Fruit fly (Drosophila melanogaster) whole organism, embryonic: Measurements from ENCODE around the gene Mical.

Experiments used
- ATbp ChIP-seq: fragments of 200-800 bp; sonication (Bioruptor generic); optimal IDR thresholded peaks from 2 replicates; lab custom pipeline; 2017; ENCODE audit warnings: missing biosample characterization, mild to moderate bottlenecking, missing genetic modification characterization, missing genetic modification reagents
- CG10366 ChIP-seq: fragments of 200-800 bp; sonication (Bioruptor generic); IDR thresholded peaks from 2 replicates; pipeline ENCODE4 v1.3.6; 2022; ENCODE audit warnings: missing biosample characterization, missing genetic modification characterization
- CG10979 ChIP-seq: fragments of 200-800 bp; sonication (Bioruptor generic); optimal IDR thresholded peaks from 2 replicates; lab custom pipeline; 2018; ENCODE audit warnings: missing biosample characterization, mild to moderate bottlenecking, missing genetic modification characterization, moderate library complexity
- CG11504 ChIP-seq: fragments of 200-800 bp; sonication (Bioruptor generic); optimal IDR thresholded peaks from 3 replicates; lab custom pipeline; 2019; ENCODE audit warnings: missing biosample characterization, mild to moderate bottlenecking, missing genetic modification characterization, moderate library complexity
- CG11696 ChIP-seq: fragments of 200-800 bp; sonication (Bioruptor generic); IDR thresholded peaks from 2 replicates; pipeline ENCODE4 v1.3.6; 2022; ENCODE audit warnings: missing biosample characterization, missing genetic modification characterization
- CG12219 ChIP-seq: fragments of 200-800 bp; sonication (Bioruptor generic); optimal IDR thresholded peaks from 3 replicates; lab custom pipeline; 2018; ENCODE audit warnings: missing biosample characterization, mild to moderate bottlenecking, missing genetic modification characterization
- CG12391 ChIP-seq: fragments of 200-800 bp; sonication (Bioruptor generic); optimal IDR thresholded peaks from 3 replicates; lab custom pipeline; 2018; ENCODE audit warnings: missing biosample characterization, mild to moderate bottlenecking, missing genetic modification characterization, moderate library complexity
- CG13624 ChIP-seq: fragments of 200-800 bp; sonication (Bioruptor generic); optimal IDR thresholded peaks from 2 replicates; lab custom pipeline; 2016; ENCODE audit warnings: missing biosample characterization, missing genetic modification characterization
- CG15269 ChIP-seq: fragments of 200-800 bp; sonication (Bioruptor generic); optimal IDR thresholded peaks from 2 replicates; lab custom pipeline; 2018; ENCODE audit warnings: missing biosample characterization, mild to moderate bottlenecking, missing genetic modification characterization, moderate library complexity
- CG16863 ChIP-seq: fragments of 200-800 bp; sonication (Bioruptor generic); optimal IDR thresholded peaks from 3 replicates; lab custom pipeline; 2016; ENCODE audit warnings: missing biosample characterization, missing genetic modification characterization
- CG30020 ChIP-seq: fragments of 200-800 bp; optimal IDR thresholded peaks from 2 replicates; lab custom pipeline; 2019; ENCODE audit warnings: missing biosample characterization, mild to moderate bottlenecking, missing genetic modification characterization, moderate library complexity
- CG31365 ChIP-seq: fragments of 200-800 bp; sonication (Bioruptor generic); optimal IDR thresholded peaks from 2 replicates; lab custom pipeline; 2018; ENCODE audit warnings: missing biosample characterization, mild to moderate bottlenecking, missing genetic modification characterization
- CG34422 ChIP-seq: fragments of 200-800 bp; sonication (Bioruptor generic); IDR thresholded peaks from 3 replicates; pipeline ENCODE4 v1.3.6; 2022; ENCODE audit warnings: missing biosample characterization, missing genetic modification characterization
- CG4328 ChIP-seq: fragments of 200-800 bp; sonication (Bioruptor generic); optimal IDR thresholded peaks from 3 replicates; lab custom pipeline; 2017; ENCODE audit warnings: missing biosample characterization, missing genetic modification reagents, missing genetic modification characterization
- CG4404 ChIP-seq: fragments of 200-800 bp; sonication (Bioruptor generic); IDR thresholded peaks from 2 replicates; pipeline ENCODE4 v1.3.6; 2022; ENCODE audit warnings: missing biosample characterization, missing genetic modification characterization
- CG4730 ChIP-seq: fragments of 200-800 bp; sonication (Bioruptor generic); IDR thresholded peaks from 2 replicates; pipeline ENCODE4 v1.3.6; 2022; ENCODE audit warnings: missing biosample characterization, missing genetic modification characterization
- CG5180 ChIP-seq: fragments of 200-800 bp; sonication (Bioruptor generic); optimal IDR thresholded peaks from 3 replicates; lab custom pipeline; 2017; ENCODE audit warnings: missing biosample characterization, missing genetic modification characterization, mild to moderate bottlenecking, moderate library complexity, missing genetic modification reagents
- CG7556 ChIP-seq: fragments of 200-800 bp; sonication (Bioruptor generic); optimal IDR thresholded peaks from 2 replicates; lab custom pipeline; 2017; ENCODE audit warnings: missing biosample characterization, mild to moderate bottlenecking, missing genetic modification characterization
- CG8478 ChIP-seq: fragments of >200 bp; optimal IDR thresholded peaks from 2 replicates; lab custom pipeline; 2018
- CHES-1-like ChIP-seq: fragments of 200-800 bp; sonication (Bioruptor generic); optimal IDR thresholded peaks from 2 replicates; lab custom pipeline; 2016; ENCODE audit warnings: missing biosample characterization, missing genetic modification characterization
- Dek ChIP-seq: fragments of 200-800 bp; sonication (Bioruptor generic); optimal IDR thresholded peaks from 3 replicates; lab custom pipeline; 2019; ENCODE audit warnings: missing biosample characterization, mild to moderate bottlenecking, missing genetic modification characterization, moderate library complexity
- Drgx ChIP-seq: fragments of 200-800 bp; sonication (Bioruptor generic); IDR thresholded peaks from 2 replicates; pipeline ENCODE4 v1.3.6; 2022; ENCODE audit warnings: missing biosample characterization, missing genetic modification characterization
- HLH3B ChIP-seq: fragments of 200-800 bp; sonication (Bioruptor generic); IDR thresholded peaks from 2 replicates; pipeline ENCODE4 v1.3.6; 2022; ENCODE audit warnings: missing biosample characterization, missing genetic modification characterization
- Hmr ChIP-seq: fragments of 200-800 bp; sonication (Bioruptor generic); optimal IDR thresholded peaks from 3 replicates; lab custom pipeline; 2017; ENCODE audit warnings: mild to moderate bottlenecking, missing biosample characterization, missing genetic modification reagents, missing genetic modification characterization
- Med ChIP-seq: fragments of 200-800 bp; sonication (Bioruptor generic); peaks from one replicate; lab custom pipeline; 2016; ENCODE audit warnings: missing biosample characterization, missing genetic modification characterization, mild to moderate bottlenecking, inconsistent platforms, moderate library complexity
- Meics ChIP-seq: fragments of 200-800 bp; sonication (Bioruptor generic); optimal IDR thresholded peaks from 2 replicates; lab custom pipeline; 2017; ENCODE audit warnings: missing biosample characterization, mild to moderate bottlenecking, missing genetic modification characterization
- Nf-YA ChIP-seq: fragments of 200-800 bp; sonication (Bioruptor generic); IDR thresholded peaks from 2 replicates; pipeline ENCODE4 v1.3.6; 2022; ENCODE audit warnings: missing biosample characterization, missing genetic modification characterization
- NfI ChIP-seq: fragments of 200-800 bp; sonication (Bioruptor generic); optimal IDR thresholded peaks from 3 replicates; lab custom pipeline; 2018; ENCODE audit warnings: missing biosample characterization, mild to moderate bottlenecking, missing genetic modification characterization, moderate library complexity
- ac ChIP-seq: fragments of 200-800 bp; sonication (Bioruptor generic); optimal IDR thresholded peaks from 3 replicates; lab custom pipeline; 2017; ENCODE audit warnings: missing biosample characterization, mild to moderate bottlenecking, missing genetic modification characterization
- bbx ChIP-seq: fragments of 200-800 bp; sonication (Bioruptor generic); IDR thresholded peaks from 2 replicates; pipeline ENCODE4 v1.3.6; 2022; ENCODE audit warnings: missing biosample characterization, missing genetic modification characterization; ENCODE audit not compliant: partially characterized antibody
- bowl ChIP-seq: fragments of 200-800 bp; sonication (Bioruptor generic); IDR thresholded peaks from 2 replicates; pipeline ENCODE4 v1.3.6; 2022; ENCODE audit warnings: missing biosample characterization, missing genetic modification characterization
- crol ChIP-seq: fragments of 200-800 bp; sonication (Bioruptor generic); IDR thresholded peaks from 2 replicates; pipeline ENCODE4 v1.3.6; 2022; ENCODE audit warnings: missing biosample characterization, missing genetic modification characterization
- dmrt11E ChIP-seq: fragments of 200-800 bp; sonication (Bioruptor generic); optimal IDR thresholded peaks from 3 replicates; lab custom pipeline; 2018; ENCODE audit warnings: missing biosample characterization, mild to moderate bottlenecking, missing genetic modification characterization, moderate library complexity
- fd102C ChIP-seq: fragments of 200-800 bp; sonication (Bioruptor generic); optimal IDR thresholded peaks from 2 replicates; lab custom pipeline; 2018; ENCODE audit warnings: missing biosample characterization, mild to moderate bottlenecking, missing genetic modification characterization, moderate library complexity
- hkb ChIP-seq, 2 experiments: fragments of 200-800 bp in 1 of 2; fragments of >200 bp in 1 of 2; sonication (Bioruptor generic) in 1 of 2; IDR thresholded peaks in 1 of 2; optimal IDR thresholded peaks in 1 of 2; 2 replicates each; pipeline versions ENCODE4 v1.3.6 to Lab custom; 2017 to 2022; ENCODE audit warnings: missing biosample characterization in 1 of 2, missing genetic modification characterization in 1 of 2
- kah ChIP-seq: fragments of 200-800 bp; sonication (Bioruptor generic); optimal IDR thresholded peaks from 2 replicates; lab custom pipeline; 2018; ENCODE audit warnings: missing biosample characterization, mild to moderate bottlenecking, missing genetic modification characterization
- lmd ChIP-seq: fragments of 200-800 bp; sonication (Bioruptor generic); IDR thresholded peaks from 2 replicates; pipeline ENCODE4 v1.3.6; 2022; ENCODE audit warnings: missing biosample characterization, missing genetic modification characterization
- mam ChIP-seq: fragments of 200-800 bp; sonication (Bioruptor generic); optimal IDR thresholded peaks from 3 replicates; lab custom pipeline; 2016; ENCODE audit warnings: missing biosample characterization, missing genetic modification characterization
- nmo ChIP-seq: fragments of 200-800 bp; sonication (Bioruptor generic); optimal IDR thresholded peaks from 2 replicates; lab custom pipeline; 2018; ENCODE audit warnings: missing biosample characterization, mild to moderate bottlenecking, missing genetic modification characterization, moderate library complexity
- otp ChIP-seq: fragments of 200-800 bp; sonication (Bioruptor generic); IDR thresholded peaks from 3 replicates; pipeline ENCODE4, ENCODE4 v1.3.6; 2022; ENCODE audit warnings: missing biosample characterization, missing genetic modification characterization
- pfk ChIP-seq: fragments of 200-800 bp; sonication (Bioruptor generic); optimal IDR thresholded peaks from 2 replicates; lab custom pipeline; 2018; ENCODE audit warnings: missing biosample characterization, mild to moderate bottlenecking, missing genetic modification characterization, moderate library complexity
- rib ChIP-seq: fragments of 200-800 bp; sonication (Bioruptor generic); IDR thresholded peaks from 2 replicates; pipeline ENCODE4 v1.3.6; 2022; ENCODE audit warnings: missing biosample characterization, missing genetic modification characterization
- ro ChIP-seq: fragments of 200-800 bp; sonication (Bioruptor generic); IDR thresholded peaks from 2 replicates; pipeline ENCODE4 v1.3.6; 2022; ENCODE audit warnings: missing biosample characterization, missing genetic modification characterization
- row ChIP-seq: fragments of 200-800 bp; sonication (Bioruptor generic); IDR thresholded peaks from 3 replicates; pipeline ENCODE4 v1.3.6; 2022; ENCODE audit warnings: missing biosample characterization, missing genetic modification characterization
- sim ChIP-seq: fragments of 200-800 bp; sonication (Bioruptor generic); IDR thresholded peaks from 2 replicates; pipeline ENCODE4 v1.3.6; 2022; ENCODE audit warnings: missing biosample characterization, missing genetic modification characterization
- sisA ChIP-seq: fragments of 200-800 bp; sonication (Bioruptor generic); IDR thresholded peaks from 2 replicates; pipeline ENCODE4 v1.3.6; 2022; ENCODE audit warnings: missing biosample characterization, missing genetic modification characterization
- sob ChIP-seq: fragments of 200-800 bp; sonication (Bioruptor generic); IDR thresholded peaks from 2 replicates; pipeline ENCODE4 v1.3.6; 2022; ENCODE audit warnings: missing biosample characterization, missing genetic modification characterization
- ssp ChIP-seq: fragments of 200-800 bp; sonication (Bioruptor generic); IDR thresholded peaks from 2 replicates; pipeline ENCODE4 v1.3.6; 2022; ENCODE audit warnings: missing biosample characterization, missing genetic modification characterization
- tap ChIP-seq: fragments of 200-800 bp; optimal IDR thresholded peaks from 3 replicates; lab custom pipeline; 2019; ENCODE audit warnings: missing biosample characterization, mild to moderate bottlenecking, missing genetic modification characterization, moderate library complexity

Mical gene

dm6 chr3R:10079267-10079987, 36.7 kb upstream of the Mical start (continued):
- peak; percentile 28; the same call in 1 of the 2 replicates for TF ChIP-seq lmd (GFP tag; lab: Robert Waterston, UW)
- 0 out of 2 replicates have a peak, but pooled peaks have one; percentile 17 for TF ChIP-seq ro (GFP tag; lab: Robert Waterston, UW)
- no peak for TF ChIP-seq CG4328 (GFP tag; lab: Kevin White, UChicago)
- peak; percentile 23 for TF ChIP-seq CG12391 (tag; lab: Kevin White, UChicago)
- peak; percentile 7 for TF ChIP-seq CG15269 (tag; lab: Kevin White, UChicago)
- TF ChIP-seq sob, result 0 out of 2 replicates have a peak, but pooled peaks have one; percentile 26
- peak; percentile 57 for TF ChIP-seq Med (GFP tag; lab: Kevin White, UChicago)
- TF ChIP-seq CG10979, result peak; percentile 25
- no peak for TF ChIP-seq bbx (GFP tag; lab: Robert Waterston, UW)
- TF ChIP-seq ssp (GFP tag; lab: Robert Waterston, UW), result 0 out of 2 replicates have a peak, but pooled peaks have one; percentile 19
- TF ChIP-seq CG8478 (lab: Kevin White, UChicago), result peak; percentile 21
- peak; percentile 41 for TF ChIP-seq mam (GFP tag; lab: Kevin White, UChicago)
- peak; percentile 17 for TF ChIP-seq Meics (GFP tag; lab: Kevin White, UChicago)
- peak; percentile 27 for TF ChIP-seq dmrt11E (tag; lab: Kevin White, UChicago)
- peak; percentile 61; the same call in 2 of the 3 replicates for TF ChIP-seq CG34422 (GFP tag; lab: Robert Waterston, UW)
- peak; percentile 1 for TF ChIP-seq NfI
- no peak for TF ChIP-seq CG30020
- peak; percentile 32; the same call in 1 of the 2 replicates for TF ChIP-seq CG10366
- TF ChIP-seq CG13624 (GFP tag; lab: Kevin White, UChicago), result no peak
- TF ChIP-seq bowl (GFP tag; lab: Robert Waterston, UW), result no peak
- no peak for TF ChIP-seq CG4730 (GFP tag; lab: Robert Waterston, UW)
- peak; percentile 7 for TF ChIP-seq CG12219 (GFP tag; lab: Kevin White, UChicago)
- TF ChIP-seq Nf-YA (GFP tag; lab: Robert Waterston, UW), result no peak
- peak; percentile 3 for TF ChIP-seq tap (tag; lab: Kevin White, UChicago)
- TF ChIP-seq CG7556, result no peak
- TF ChIP-seq sisA (GFP tag; lab: Robert Waterston, UW), result peak; percentile 58
- TF ChIP-seq Drgx (GFP tag; lab: Robert Waterston, UW), result peak; percentile 86
- TF ChIP-seq CG11696 (GFP tag; lab: Robert Waterston, UW), result peak; percentile 43; the same call in 1 of the 2 replicates
- no peak for TF ChIP-seq rib (GFP tag; lab: Robert Waterston, UW)
- peak; percentile 2 for TF ChIP-seq CG16863 (GFP tag; lab: Kevin White, UChicago)
- peak; percentile 49 for TF ChIP-seq row
- 0 out of 2 replicates have a peak, but pooled peaks have one; percentile 40 for TF ChIP-seq HLH3B (GFP tag; lab: Robert Waterston, UW)
- TF ChIP-seq CG11504 (tag; lab: Kevin White, UChicago), result peak; percentile 64
- no peak for TF ChIP-seq CHES-1-like (GFP tag; lab: Kevin White, UChicago)
- no peak for TF ChIP-seq hkb (optimal IDR thresholded peaks at IDR 0.05; lab: Kevin White, UChicago)
- peak; percentile 65 for TF ChIP-seq hkb (GFP tag; IDR thresholded peaks at IDR 0.05; lab: Robert Waterston, UW)
- TF ChIP-seq, all 482 proteins: peak for 108

- TF ChIP-seq sim (GFP tag; lab: Robert Waterston, UW), result no peak
- TF ChIP-seq kah, result no peak
- TF ChIP-seq fd102C (GFP tag; lab: Kevin White, UChicago), result no peak
- no peak for TF ChIP-seq ac
- no peak for TF ChIP-seq nmo (GFP tag; lab: Kevin White, UChicago)
- TF ChIP-seq pfk, result no peak
- TF ChIP-seq CG5180 (GFP tag; lab: Kevin White, UChicago), result no peak
- TF ChIP-seq CG31365 (tag; lab: Kevin White, UChicago), result no peak
- TF ChIP-seq otp, result no peak
- TF ChIP-seq CG4404, result no peak
- TF ChIP-seq crol (GFP tag; lab: Robert Waterston, UW), result no peak
- TF ChIP-seq ATbp (GFP tag; lab: Kevin White, UChicago), result no peak
- no peak for TF ChIP-seq Dek
- no peak for TF ChIP-seq Hmr (GFP tag; lab: Kevin White, UChicago)
Observed at dm6 chr3R:10078468-10079143, 35.9 kb upstream of the Mical start.
